In genomic region chr3L:14053073-14053643, dm6 we compare ENCODE assay signal across 6 fruit fly cellular contexts.
TF ChIP-seq lines count a peak whose summit lies in the region.

Gene CG13484 (minus strand): TSS chr3L:14053079.
Gene Frl (plus strand): TSS chr3L:14053215.

- peak; percentile 12 to 37 for TF ChIP-seq CTCF in S2 (optimal IDR thresholded peaks at IDR 0.05; lab: Kevin White, UChicago)
- no peak for TF ChIP-seq CTCF in whole organism, embryonic (GFP tag; optimal IDR thresholded peaks at IDR 0.05; lab: Kevin White, UChicago)

TF ChIP-seq in whole organism, adult, 20 proteins besides CTCF, POLR2A, EP300 and RAD21 (continues in another document):
- TF ChIP-seq CG33017 (tag; optimal IDR thresholded peaks at IDR 0.05; lab: Kevin White, UChicago) (peak; percentile 3), toe (GFP tag; optimal IDR thresholded peaks at IDR 0.05; lab: Kevin White, UChicago) (no peak), CG12768 (GFP tag; optimal IDR thresholded peaks at IDR 0.05; lab: Kevin White, UChicago) (peak; percentile 44), CG7101 (tag; optimal IDR thresholded peaks at IDR 0.05; lab: Kevin White, UChicago) (peak; percentile 43), Hr96 (GFP tag; optimal IDR thresholded peaks at IDR 0.05; lab: Kevin White, UChicago) (no peak), pad (GFP tag; optimal IDR thresholded peaks at IDR 0.05; lab: Kevin White, UChicago) (peak; percentile 27), CG5204 (GFP tag; optimal IDR thresholded peaks at IDR 0.05; lab: Kevin White, UChicago) (no peak), cic (GFP tag; optimal IDR thresholded peaks at IDR 0.05; lab: Kevin White, UChicago) (peak; percentile 53), Mnt (GFP tag; optimal IDR thresholded peaks at IDR 0.05; lab: Kevin White, UChicago) (peak; percentile 64), CG1620 (GFP tag; optimal IDR thresholded peaks at IDR 0.05; lab: Kevin White, UChicago) (peak; percentile 42), CG14711 (tag; optimal IDR thresholded peaks at IDR 0.05; lab: Kevin White, UChicago) (peak; percentile 35), CG7045 (GFP tag; optimal IDR thresholded peaks at IDR 0.05; lab: Kevin White, UChicago) (no peak), tj (GFP tag; optimal IDR thresholded peaks at IDR 0.05; lab: Kevin White, UChicago) (peak; percentile 71), CG11617 (GFP tag; optimal IDR thresholded peaks at IDR 0.05; lab: Kevin White, UChicago) (peak; percentile 35), bab1 (GFP tag; optimal IDR thresholded peaks at IDR 0.05; lab: Kevin White, UChicago) (peak; percentile 83), ovo (GFP tag; optimal IDR thresholded peaks at IDR 0.05; lab: Kevin White, UChicago) (peak; percentile 27), Clk (GFP tag; optimal IDR thresholded peaks at IDR 0.05; lab: Kevin White, UChicago) (no peak), kay (GFP tag; lab: Kevin White, UChicago; ENCODE audit: borderline replicate concordance) (no peak)

TF ChIP-seq in whole organism, embryonic, 481 proteins besides CTCF, POLR2A, EP300 and RAD21 (continues in another document):
- peak; percentile 93 for TF ChIP-seq Med (GFP tag; lab: Kevin White, UChicago)
- TF ChIP-seq luna (GFP tag; optimal IDR thresholded peaks at IDR 0.05; lab: Kevin White, UChicago), result no peak
- peak; percentile 99 for TF ChIP-seq pzg (GFP tag; optimal IDR thresholded peaks at IDR 0.05; lab: Kevin White, UChicago)
- no peak for TF ChIP-seq ro (GFP tag; IDR thresholded peaks at IDR 0.05; lab: Robert Waterston, UW)
- TF ChIP-seq repo (GFP tag; optimal IDR thresholded peaks at IDR 0.05; lab: Kevin White, UChicago), result peak; percentile 41
- TF ChIP-seq CG34224 (GFP tag; IDR thresholded peaks at IDR 0.05; lab: Robert Waterston, UW; ENCODE audit: partially characterized antibody), result 0 out of 3 replicates have a peak, but pooled peaks have one; percentile 16
- TF ChIP-seq CG17328 (GFP tag; IDR thresholded peaks at IDR 0.05; lab: Robert Waterston, UW), result peak; percentile 39
- no peak for TF ChIP-seq toy (GFP tag; IDR thresholded peaks at IDR 0.05; lab: Robert Waterston, UW)
- peak; percentile 0 for TF ChIP-seq CG6683 (GFP tag; optimal IDR thresholded peaks at IDR 0.05; lab: Kevin White, UChicago)
- peak; percentile 39 for TF ChIP-seq CG10147 (GFP tag; optimal IDR thresholded peaks at IDR 0.05; lab: Kevin White, UChicago)
- TF ChIP-seq CoRest (tag; optimal IDR thresholded peaks at IDR 0.05; lab: Kevin White, UChicago), result peak; percentile 48
- no peak for TF ChIP-seq fru (optimal IDR thresholded peaks at IDR 0.05; lab: Kevin White, UChicago)
- TF ChIP-seq odd (GFP tag; optimal IDR thresholded peaks at IDR 0.05; lab: Kevin White, UChicago), result peak; percentile 16
- no peak for TF ChIP-seq pfk (GFP tag; optimal IDR thresholded peaks at IDR 0.05; lab: Kevin White, UChicago)
- TF ChIP-seq bab2 (GFP tag; optimal IDR thresholded peaks at IDR 0.05; lab: Kevin White, UChicago), result no peak
- peak; percentile 77 for TF ChIP-seq pita (GFP tag; optimal IDR thresholded peaks at IDR 0.05; lab: Kevin White, UChicago)
- TF ChIP-seq ab (GFP tag; optimal IDR thresholded peaks at IDR 0.05; lab: Kevin White, UChicago), result no peak
- peak; percentile 68 for TF ChIP-seq Rfx (GFP tag; IDR thresholded peaks at IDR 0.05; lab: Robert Waterston, UW)
- no peak for TF ChIP-seq Camta (GFP tag; optimal IDR thresholded peaks at IDR 0.05; lab: Kevin White, UChicago)

TF ChIP-seq in whole organism, prepupa, 60 proteins besides CTCF, POLR2A, EP300 and RAD21 (continues in another document):
- TF ChIP-seq CG32006 (GFP tag; optimal IDR thresholded peaks at IDR 0.05; lab: Kevin White, UChicago) (peak; percentile 10), CG6854 (GFP tag; optimal IDR thresholded peaks at IDR 0.05; lab: Kevin White, UChicago) (peak; percentile 78), Eip93F (GFP tag; optimal IDR thresholded peaks at IDR 0.05; lab: Kevin White, UChicago) (no peak), CG6276 (GFP tag; optimal IDR thresholded peaks at IDR 0.05; lab: Kevin White, UChicago) (no peak), CG9139 (GFP tag; optimal IDR thresholded peaks at IDR 0.05; lab: Kevin White, UChicago) (peak; percentile 48), acj6 (GFP tag; optimal IDR thresholded peaks at IDR 0.05; lab: Kevin White, UChicago) (no peak), CG8632 (GFP tag; optimal IDR thresholded peaks at IDR 0.05; lab: Kevin White, UChicago) (no peak), Blimp-1 (GFP tag; optimal IDR thresholded peaks at IDR 0.05; lab: Kevin White, UChicago) (no peak), Hr4 (GFP tag; optimal IDR thresholded peaks at IDR 0.05; lab: Kevin White, UChicago) (no peak), dac (GFP tag; optimal IDR thresholded peaks at IDR 0.05; lab: Kevin White, UChicago) (no peak), Eip75B (GFP tag; optimal IDR thresholded peaks at IDR 0.05; lab: Kevin White, UChicago) (peak; percentile 37), Eip78C (GFP tag; lab: Kevin White, UChicago) (peak; percentile 90), lz (GFP tag; optimal IDR thresholded peaks at IDR 0.05; lab: Kevin White, UChicago) (peak; percentile 2), cyc (GFP tag; optimal IDR thresholded peaks at IDR 0.05; lab: Kevin White, UChicago) (peak; percentile 27), CG8319 (GFP tag; optimal IDR thresholded peaks at IDR 0.05; lab: Kevin White, UChicago) (no peak), CG3032 (tag; optimal IDR thresholded peaks at IDR 0.05; lab: Kevin White, UChicago) (peak; percentile 20), CG16779 (tag; optimal IDR thresholded peaks at IDR 0.05; lab: Kevin White, UChicago) (peak; percentile 43), CG1621 (tag; optimal IDR thresholded peaks at IDR 0.05; lab: Kevin White, UChicago) (peak; percentile 36), CG6163 (GFP tag; IDR thresholded peaks at IDR 0.05; lab: Robert Waterston, UW) (no peak), Hr38 (GFP tag; optimal IDR thresholded peaks at IDR 0.05; lab: Kevin White, UChicago) (no peak)

TF ChIP-seq in whole organism, pupa, 21 proteins besides CTCF, POLR2A, EP300 and RAD21:
- TF ChIP-seq CG34367 (tag; optimal IDR thresholded peaks at IDR 0.05; lab: Kevin White, UChicago) (peak; percentile 4), CG8159 (tag; optimal IDR thresholded peaks at IDR 0.05; lab: Kevin White, UChicago) (peak; percentile 33), CG12605 (GFP tag; IDR thresholded peaks at IDR 0.05; lab: Robert Waterston, UW) (no peak), D1 (tag; optimal IDR thresholded peaks at IDR 0.05; lab: Kevin White, UChicago) (peak; percentile 27), CG4496 (GFP tag; IDR thresholded peaks at IDR 0.05; lab: Robert Waterston, UW) (peak; percentile 65; the same call in 2 of the 3 replicates), CG13204 (GFP tag; optimal IDR thresholded peaks at IDR 0.05; lab: Kevin White, UChicago) (peak; percentile 28), Pif1A (GFP tag; optimal IDR thresholded peaks at IDR 0.05; lab: Kevin White, UChicago) (no peak), CG8301 (tag; optimal IDR thresholded peaks at IDR 0.05; lab: Kevin White, UChicago) (peak; percentile 18), CG32121 (GFP tag; IDR thresholded peaks at IDR 0.05; lab: Robert Waterston, UW) (peak; percentile 29; the same call in 1 of the 2 replicates), CG15710 (tag; optimal IDR thresholded peaks at IDR 0.05; lab: Kevin White, UChicago) (no peak), CG10348 (GFP tag; IDR thresholded peaks at IDR 0.05; lab: Robert Waterston, UW) (no peak), rn (GFP tag; IDR thresholded peaks at IDR 0.05; lab: Robert Waterston, UW) (no peak), Ets98B (GFP tag; IDR thresholded peaks at IDR 0.05; lab: Robert Waterston, UW) (peak; percentile 16; the same call in 1 of the 2 replicates), CG17806 (tag; optimal IDR thresholded peaks at IDR 0.05; lab: Kevin White, UChicago) (peak; percentile 17), fd96Ca (GFP tag; IDR thresholded peaks at IDR 0.05; lab: Robert Waterston, UW) (no peak), gl (tag; optimal IDR thresholded peaks at IDR 0.05; lab: Kevin White, UChicago) (peak; percentile 17), EcR (GFP tag; optimal IDR thresholded peaks at IDR 0.05; lab: Kevin White, UChicago) (peak; percentile 60), Pif1B (GFP tag; optimal IDR thresholded peaks at IDR 0.05; lab: Kevin White, UChicago) (no peak), CG9948 (tag; optimal IDR thresholded peaks at IDR 0.05; lab: Kevin White, UChicago) (no peak), Snoo (tag; optimal IDR thresholded peaks at IDR 0.05; lab: Kevin White, UChicago) (peak; percentile 30), CG14655 (GFP tag; optimal IDR thresholded peaks at IDR 0.05; lab: Kevin White, UChicago) (no peak)

TF ChIP-seq in whole organism, wandering third instar larva, 38 proteins besides CTCF, POLR2A, EP300 and RAD21:
- peak; percentile 16 for TF ChIP-seq CG9705 (GFP tag; optimal IDR thresholded peaks at IDR 0.05; lab: Kevin White, UChicago)
- TF ChIP-seq sv (GFP tag; optimal IDR thresholded peaks at IDR 0.05; lab: Kevin White, UChicago), result no peak
- no peak for TF ChIP-seq Mio (GFP tag; optimal IDR thresholded peaks at IDR 0.05; lab: Kevin White, UChicago)
- TF ChIP-seq h (GFP tag; optimal IDR thresholded peaks at IDR 0.05; lab: Kevin White, UChicago), result peak; percentile 43
- TF ChIP-seq psq (GFP tag; optimal IDR thresholded peaks at IDR 0.05; lab: Kevin White, UChicago), result peak; percentile 32
- TF ChIP-seq rgr (GFP tag; optimal IDR thresholded peaks at IDR 0.05; lab: Kevin White, UChicago), result peak; percentile 50
- peak; percentile 59 for TF ChIP-seq Sp1 (GFP tag; optimal IDR thresholded peaks at IDR 0.05; lab: Kevin White, UChicago)
- peak; percentile 52 for TF ChIP-seq fru (GFP tag; optimal IDR thresholded peaks at IDR 0.05; lab: Kevin White, UChicago)
- TF ChIP-seq Rel (GFP tag; optimal IDR thresholded peaks at IDR 0.05; lab: Kevin White, UChicago), result no peak
- TF ChIP-seq Rel (tag; optimal IDR thresholded peaks at IDR 0.05; lab: Kevin White, UChicago), result peak; percentile 88
- TF ChIP-seq OdsH (GFP tag; optimal IDR thresholded peaks at IDR 0.05; lab: Kevin White, UChicago), result peak; percentile 8
- peak; percentile 15 for TF ChIP-seq jim (GFP tag; optimal IDR thresholded peaks at IDR 0.05; lab: Kevin White, UChicago)
- peak; percentile 15 for TF ChIP-seq Dif (GFP tag; optimal IDR thresholded peaks at IDR 0.05; lab: Kevin White, UChicago; ENCODE audit: partially characterized antibody)
- TF ChIP-seq Hr83 (GFP tag; optimal IDR thresholded peaks at IDR 0.05; lab: Kevin White, UChicago; ENCODE audit: poor library complexity, severe bottlenecking), result peak; percentile 44
- no peak for TF ChIP-seq usp (GFP tag; optimal IDR thresholded peaks at IDR 0.05; lab: Kevin White, UChicago)
- TF ChIP-seq N (GFP tag; optimal IDR thresholded peaks at IDR 0.05; lab: Kevin White, UChicago), result peak; percentile 17
- TF ChIP-seq HLH106 (tag; optimal IDR thresholded peaks at IDR 0.05; lab: Kevin White, UChicago), result peak; percentile 45
- no peak for TF ChIP-seq br (GFP tag; optimal IDR thresholded peaks at IDR 0.05; lab: Kevin White, UChicago)
TF ChIP-seq in whole organism, wandering third instar larva: peak in this region for 13.
